Fruit fly (Drosophila melanogaster): ENCODE results near the gene CG3191.

- TF ChIP-seq CG1620 (GFP tag; optimal IDR thresholded peaks at IDR 0.05) (peak; percentile 80), Crg-1 (GFP tag; optimal IDR thresholded peaks at IDR 0.05) (peak; percentile 64), tj (GFP tag; optimal IDR thresholded peaks at IDR 0.05) (peak; percentile 54)
These were observed 10.7 kb upstream of the CG3191 start, which contains the start of the genes temp and CG3071 for dm6 chrX:2262511-2262910.
